Worm (Caenorhabditis elegans): ENCODE data around the gene sto-2.

- TF ChIP-seq unc-62 (GFP tag; optimal IDR thresholded peaks at IDR 0.05) (no peak), ama-1 (optimal IDR thresholded peaks at IDR 0.05) (no peak), ama-1 (GFP tag; optimal IDR thresholded peaks at IDR 0.05) (no peak), rcor-1 (GFP tag; IDR thresholded peaks at IDR 0.05) (no peak), sea-2 (GFP tag; IDR thresholded peaks at IDR 0.05) (no peak), tbx-9 (tag; optimal IDR thresholded peaks at IDR 0.05; ENCODE audit: borderline replicate concordance) (no peak), ceh-91 (GFP tag; IDR thresholded peaks at IDR 0.05) (no peak), him-1 (tag; optimal IDR thresholded peaks at IDR 0.05) (no peak)
Observed at ce11 chrX:5309622-5310021, 13.6 kb downstream of the sto-2 start.

All from whole organism, young adult.